Worm (Caenorhabditis elegans) whole organism, L3 larva: ENCODE measurements around the gene fbxa-18.

Source experiments
- ZK546.5 ChIP-seq: sonication (generic microtip); optimal IDR thresholded peaks from 2 replicates; lab custom pipeline; 2017; ENCODE audit warnings: missing biosample characterization, missing genetic modification characterization
- egl-27 ChIP-seq: sonication (generic microtip); optimal IDR thresholded peaks from 4 replicates; lab custom pipeline; 2017; ENCODE audit warnings: missing biosample characterization, missing genetic modification reagents, missing genetic modification characterization
- nfya-1 ChIP-seq: sonication (generic microtip); optimal IDR thresholded peaks from 2 replicates; lab custom pipeline; 2017; ENCODE audit warnings: missing genetic modification characterization, mild to moderate bottlenecking, missing compliant biosample characterization, antibody characterized with exemption, moderate library complexity; ENCODE audit not compliant: insufficient read depth
- nhr-237 ChIP-seq: fragments of 150-350 bp; optimal IDR thresholded peaks from 2 replicates; lab custom pipeline; 2014; ENCODE audit warnings: missing biosample characterization, missing genetic modification characterization
- nhr-25 ChIP-seq: sonication (generic microtip); optimal IDR thresholded peaks from 2 replicates; lab custom pipeline; 2017; ENCODE audit warnings: missing biosample characterization, missing genetic modification characterization
- nhr-28 ChIP-seq: fragments of 150-350 bp; optimal IDR thresholded peaks from 2 replicates; lab custom pipeline; 2014; ENCODE audit warnings: missing biosample characterization, missing genetic modification characterization
- zag-1 ChIP-seq: fragments of 150-350 bp; optimal IDR thresholded peaks from 2 replicates; lab custom pipeline; 2014; ENCODE audit warnings: missing biosample characterization, missing genetic modification characterization
- ztf-11 ChIP-seq: fragments of 150-350 bp; optimal IDR thresholded peaks from 2 replicates; lab custom pipeline; 2014; ENCODE audit warnings: missing biosample characterization, missing genetic modification characterization

DNA sequence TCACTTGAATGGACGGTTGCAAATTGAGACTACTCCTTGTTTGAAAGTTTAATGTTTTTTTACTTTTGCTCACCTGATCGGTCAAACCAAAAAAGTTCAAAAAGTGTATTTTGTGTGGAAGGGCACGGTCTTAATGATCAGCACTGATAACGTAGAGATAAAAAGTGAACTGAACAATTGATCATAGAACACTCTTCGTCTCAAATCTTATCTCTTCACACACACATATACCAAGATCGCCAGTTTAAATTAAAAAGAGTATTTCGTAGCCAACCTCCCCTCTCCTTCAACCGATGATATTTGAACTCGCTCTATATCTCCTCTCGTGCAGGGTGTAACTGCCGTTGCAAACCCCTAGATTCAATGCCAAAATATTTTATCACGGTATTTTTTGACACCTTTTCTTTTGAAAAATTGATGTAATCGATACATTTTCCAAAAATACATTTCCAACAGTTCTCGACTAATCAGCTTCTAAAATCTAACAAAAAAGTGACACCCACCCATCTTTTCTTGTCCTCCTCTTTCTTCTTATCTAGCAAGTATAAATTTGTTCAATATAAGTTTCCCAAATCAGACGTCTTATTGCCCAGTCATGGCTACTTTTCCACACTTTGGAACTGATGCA is 42.3 kb upstream of the fbxa-18 start, which contains the start of gene cth-1:
- TF ChIP-seq nhr-25 (tag; lab: Kevin White, UChicago) (no peak), egl-27 (tag; lab: Kevin White, UChicago) (no peak), nfya-1 (tag; lab: Kevin White, UChicago) (no peak), nhr-237 (tag; lab: Kevin White, UChicago) (no peak), nhr-28 (tag; lab: Kevin White, UChicago) (no peak), ZK546.5 (tag; lab: Kevin White, UChicago) (no peak), zag-1 (tag; lab: Kevin White, UChicago) (no peak), ztf-11 (tag; lab: Kevin White, UChicago) (no peak)
